Fruit fly (Drosophila melanogaster): ENCODE data around the gene tim.

- peak; percentile 17 for TF ChIP-seq fkh (GFP tag; optimal IDR thresholded peaks at IDR 0.05)
- no peak for TF ChIP-seq Hr39 (GFP tag; optimal IDR thresholded peaks at IDR 0.05)
- no peak for TF ChIP-seq cyc (GFP tag; optimal IDR thresholded peaks at IDR 0.05)
- no peak for TF ChIP-seq Lpt (GFP tag; optimal IDR thresholded peaks at IDR 0.05)
- no peak for TF ChIP-seq Sox102F (GFP tag; optimal IDR thresholded peaks at IDR 0.05)
- no peak for TF ChIP-seq CG32006 (GFP tag; optimal IDR thresholded peaks at IDR 0.05)
- no peak for TF ChIP-seq CG8119 (GFP tag; IDR thresholded peaks at IDR 0.05)
- TF ChIP-seq svp (GFP tag): no peak
- TF ChIP-seq CG6276 (GFP tag; optimal IDR thresholded peaks at IDR 0.05): no peak
- no peak for TF ChIP-seq dac (GFP tag; optimal IDR thresholded peaks at IDR 0.05)
- no peak for TF ChIP-seq Eip78C (GFP tag)
- TF ChIP-seq Gug (GFP tag; IDR thresholded peaks at IDR 0.05): no peak
- TF ChIP-seq Blimp-1 (GFP tag; optimal IDR thresholded peaks at IDR 0.05): no peak
- TF ChIP-seq CG8632 (GFP tag; optimal IDR thresholded peaks at IDR 0.05): no peak
Measured at dm6 chr2L:3539996-3540395, 32.1 kb upstream of the tim start.
